Fruit fly (Drosophila melanogaster) whole organism, embryonic: Measurements from ENCODE around the gene CG7173.

ENCODE experiments used
- ATbp ChIP-seq: fragments of 200-800 bp; sonication (Bioruptor generic); optimal IDR thresholded peaks from 2 replicates; lab custom pipeline; 2017; ENCODE audit warnings: missing biosample characterization, mild to moderate bottlenecking, missing genetic modification characterization, missing genetic modification reagents
- Antp ChIP-seq: fragments of 200-800 bp; sonication (Bioruptor generic); optimal IDR thresholded peaks from 3 replicates; lab custom pipeline; 2016; ENCODE audit warnings: missing biosample characterization, missing genetic modification characterization
- CG11723 ChIP-seq: fragments of 200-800 bp; sonication (Bioruptor generic); optimal IDR thresholded peaks from 2 replicates; lab custom pipeline; 2017; ENCODE audit warnings: missing biosample characterization, mild to moderate bottlenecking, missing genetic modification characterization
- CG14014 ChIP-seq: fragments of 200-800 bp; sonication (Bioruptor generic); IDR thresholded peaks from 2 replicates; pipeline ENCODE4 v1.3.6; 2022; ENCODE audit warnings: missing biosample characterization, missing genetic modification characterization
- CG1529 ChIP-seq: fragments of 200-800 bp; sonication (Bioruptor generic); optimal IDR thresholded peaks from 3 replicates; lab custom pipeline; 2018; ENCODE audit warnings: missing biosample characterization, missing genetic modification characterization
- CG16815 ChIP-seq: fragments of 200-800 bp; sonication (Bioruptor generic); optimal IDR thresholded peaks from 3 replicates; lab custom pipeline; 2017; ENCODE audit warnings: missing biosample characterization, mild to moderate bottlenecking, missing genetic modification characterization
- CG17385 ChIP-seq: fragments of 200-800 bp; sonication (Bioruptor generic); optimal IDR thresholded peaks from 3 replicates; lab custom pipeline; 2018; ENCODE audit warnings: missing biosample characterization, mild to moderate bottlenecking, missing genetic modification characterization
- CG18262 ChIP-seq: fragments of 200-800 bp; optimal IDR thresholded peaks from 3 replicates; lab custom pipeline; 2019; ENCODE audit warnings: missing biosample characterization, mild to moderate bottlenecking, missing genetic modification characterization, moderate library complexity
- CG30020 ChIP-seq: fragments of 200-800 bp; optimal IDR thresholded peaks from 2 replicates; lab custom pipeline; 2019; ENCODE audit warnings: missing biosample characterization, mild to moderate bottlenecking, missing genetic modification characterization, moderate library complexity
- CG31388 ChIP-seq: fragments of 200-800 bp; sonication (Bioruptor generic); optimal IDR thresholded peaks from 2 replicates; lab custom pipeline; 2016; ENCODE audit warnings: missing biosample characterization, missing genetic modification characterization
- CG4424 ChIP-seq: fragments of 200-800 bp; sonication (Bioruptor generic); optimal IDR thresholded peaks from 3 replicates; lab custom pipeline; 2016; ENCODE audit warnings: missing biosample characterization, missing genetic modification characterization
- CG6683 ChIP-seq: fragments of 200-800 bp; sonication (Bioruptor generic); optimal IDR thresholded peaks from 2 replicates; lab custom pipeline; 2017; ENCODE audit warnings: missing biosample characterization, mild to moderate bottlenecking, missing genetic modification characterization, missing genetic modification reagents
- CG6689 ChIP-seq: fragments of 200-800 bp; sonication (Bioruptor generic); IDR thresholded peaks from 2 replicates; pipeline ENCODE4 v1.3.6; 2022; ENCODE audit warnings: missing biosample characterization, missing genetic modification characterization
- CG7839 ChIP-seq: fragments of 200-800 bp; sonication (Bioruptor generic); optimal IDR thresholded peaks from 3 replicates; lab custom pipeline; 2018; ENCODE audit warnings: missing biosample characterization, mild to moderate bottlenecking, missing genetic modification characterization, moderate library complexity
- CG8290 ChIP-seq, 3 experiments: fragments of 200-800 bp; sonication (Bioruptor generic); optimal IDR thresholded peaks; 2 replicates each; lab custom pipeline; 2016 to 2019; ENCODE audit warnings: missing biosample characterization in 3 of 3, missing genetic modification characterization in 3 of 3, mild to moderate bottlenecking in 2 of 3, moderate library complexity in 1 of 3
- CG9797 ChIP-seq: fragments of 200-800 bp; sonication (Bioruptor generic); optimal IDR thresholded peaks from 3 replicates; lab custom pipeline; 2018; ENCODE audit warnings: missing biosample characterization, mild to moderate bottlenecking, missing genetic modification characterization
- CG9876 ChIP-seq: fragments of 200-800 bp; sonication (Bioruptor generic); optimal IDR thresholded peaks from 2 replicates; lab custom pipeline; 2016; ENCODE audit warnings: missing biosample characterization, missing genetic modification characterization
- CoRest ChIP-seq: fragments of 200-800 bp; sonication (Bioruptor generic); optimal IDR thresholded peaks from 3 replicates; lab custom pipeline; 2018; ENCODE audit warnings: missing biosample characterization, mild to moderate bottlenecking, missing genetic modification characterization, moderate library complexity
- D19B ChIP-seq: fragments of 200-800 bp; sonication (Bioruptor generic); optimal IDR thresholded peaks from 2 replicates; lab custom pipeline; 2017; ENCODE audit warnings: missing biosample characterization, mild to moderate bottlenecking, missing genetic modification characterization
- Dll ChIP-seq: fragments of 200-800 bp; sonication (Bioruptor generic); IDR thresholded peaks from 4 replicates; pipeline ENCODE4 v1.3.6; 2022; ENCODE audit warnings: missing biosample characterization, missing genetic modification characterization; ENCODE audit not compliant: partially characterized antibody
- Kr ChIP-seq: fragments of 200-800 bp; sonication (Bioruptor generic); optimal IDR thresholded peaks from 2 replicates; lab custom pipeline; 2017; ENCODE audit warnings: missing biosample characterization, mild to moderate bottlenecking, missing genetic modification characterization
- Med ChIP-seq: fragments of 200-800 bp; sonication (Bioruptor generic); peaks from one replicate; lab custom pipeline; 2016; ENCODE audit warnings: missing biosample characterization, missing genetic modification characterization, mild to moderate bottlenecking, inconsistent platforms, moderate library complexity
- Nf-YA ChIP-seq: fragments of 200-800 bp; sonication (Bioruptor generic); IDR thresholded peaks from 2 replicates; pipeline ENCODE4 v1.3.6; 2022; ENCODE audit warnings: missing biosample characterization, missing genetic modification characterization
- Nf-YB ChIP-seq: fragments of 200-800 bp; sonication (Bioruptor generic); optimal IDR thresholded peaks from 3 replicates; lab custom pipeline; 2019; ENCODE audit warnings: missing biosample characterization, mild to moderate bottlenecking, missing genetic modification characterization, moderate library complexity
- Opbp ChIP-seq: fragments of 200-800 bp; sonication (Bioruptor generic); IDR thresholded peaks from 3 replicates; pipeline ENCODE4 v1.3.6; 2022; ENCODE audit warnings: missing biosample characterization, missing genetic modification characterization; ENCODE audit not compliant: partially characterized antibody
- Ravus ChIP-seq: fragments of 200-800 bp; sonication (Bioruptor generic); IDR thresholded peaks from 2 replicates; pipeline ENCODE4 v1.3.6; 2022; ENCODE audit warnings: missing biosample characterization, missing genetic modification characterization
- abd-A ChIP-seq: fragments of 200-800 bp; sonication (Bioruptor generic); optimal IDR thresholded peaks from 3 replicates; lab custom pipeline; 2019; ENCODE audit warnings: missing biosample characterization, mild to moderate bottlenecking, missing genetic modification characterization, moderate library complexity
- al ChIP-seq: fragments of 200-800 bp; sonication (Bioruptor generic); IDR thresholded peaks from 2 replicates; pipeline ENCODE4 v1.3.6; 2022; ENCODE audit warnings: missing biosample characterization, missing genetic modification characterization
- chif ChIP-seq, 2 experiments: fragments of 200-800 bp; sonication (Bioruptor generic); optimal IDR thresholded peaks; 3 replicates each; lab custom pipeline; 2016; ENCODE audit warnings: missing biosample characterization in 2 of 2, missing genetic modification characterization in 2 of 2
- chm ChIP-seq: fragments of 200-800 bp; sonication (Bioruptor generic); IDR thresholded peaks from 2 replicates; pipeline ENCODE4 v1.3.6; 2022; ENCODE audit warnings: missing biosample characterization, missing genetic modification characterization
- dati ChIP-seq: fragments of 200-800 bp; sonication (Bioruptor generic); IDR thresholded peaks from 2 replicates; pipeline ENCODE4 v1.3.6; 2022; ENCODE audit warnings: missing biosample characterization, missing genetic modification characterization
- disco-r ChIP-seq: fragments of 200-800 bp; sonication (Bioruptor generic); optimal IDR thresholded peaks from 2 replicates; lab custom pipeline; 2016; ENCODE audit warnings: missing biosample characterization, missing genetic modification characterization
- dmrt11E ChIP-seq: fragments of 200-800 bp; sonication (Bioruptor generic); optimal IDR thresholded peaks from 3 replicates; lab custom pipeline; 2018; ENCODE audit warnings: missing biosample characterization, mild to moderate bottlenecking, missing genetic modification characterization, moderate library complexity
- dpn ChIP-seq, 2 experiments: fragments of 200-800 bp; sonication (Bioruptor generic); optimal IDR thresholded peaks; 3 replicates each; lab custom pipeline; 2016; ENCODE audit warnings: missing biosample characterization in 2 of 2, missing genetic modification characterization in 2 of 2
- dysf ChIP-seq: fragments of 200-800 bp; sonication (Bioruptor generic); IDR thresholded peaks from 3 replicates; pipeline ENCODE4 v1.3.6; 2022; ENCODE audit warnings: missing biosample characterization, missing genetic modification characterization
- fd102C ChIP-seq: fragments of 200-800 bp; sonication (Bioruptor generic); optimal IDR thresholded peaks from 2 replicates; lab custom pipeline; 2018; ENCODE audit warnings: missing biosample characterization, mild to moderate bottlenecking, missing genetic modification characterization, moderate library complexity
- gce ChIP-seq: fragments of 200-800 bp; sonication (Bioruptor generic); IDR thresholded peaks from 3 replicates; pipeline ENCODE4 v1.3.6; 2022; ENCODE audit warnings: missing biosample characterization, missing genetic modification characterization
- gsb ChIP-seq: fragments of 200-800 bp; sonication (Bioruptor generic); IDR thresholded peaks from 2 replicates; pipeline ENCODE4 v1.3.6; 2022; ENCODE audit warnings: missing biosample characterization, missing genetic modification characterization
- ham ChIP-seq: fragments of 200-800 bp; sonication (Bioruptor generic); IDR thresholded peaks from 2 replicates; pipeline ENCODE4 v1.3.6; 2022; ENCODE audit warnings: missing biosample characterization, missing genetic modification characterization
- nerfin-1 ChIP-seq: fragments of 200-800 bp; sonication (Bioruptor generic); optimal IDR thresholded peaks from 3 replicates; lab custom pipeline; 2019; ENCODE audit warnings: missing biosample characterization, mild to moderate bottlenecking, missing genetic modification characterization, moderate library complexity
- nom ChIP-seq: fragments of 200-800 bp; sonication (Bioruptor generic); optimal IDR thresholded peaks from 2 replicates; lab custom pipeline; 2017; ENCODE audit warnings: missing biosample characterization, missing genetic modification characterization, mild to moderate bottlenecking, moderate library complexity, missing genetic modification reagents
- psq ChIP-seq: fragments of 200-800 bp; sonication (Bioruptor generic); optimal IDR thresholded peaks from 2 replicates; lab custom pipeline; 2017; ENCODE audit warnings: missing biosample characterization, missing genetic modification characterization
- repo ChIP-seq: fragments of 200-800 bp; sonication (Bioruptor generic); optimal IDR thresholded peaks from 2 replicates; lab custom pipeline; 2016; ENCODE audit warnings: missing biosample characterization, missing genetic modification characterization
- sima ChIP-seq: fragments of 200-800 bp; sonication (Bioruptor generic); optimal IDR thresholded peaks from 2 replicates; lab custom pipeline; 2016; ENCODE audit warnings: missing biosample characterization, missing genetic modification characterization
- sna ChIP-seq: fragments of 200-800 bp; sonication (Bioruptor generic); IDR thresholded peaks from 2 replicates; pipeline ENCODE4 v1.3.6; 2022; ENCODE audit warnings: missing biosample characterization, missing genetic modification characterization; ENCODE audit not compliant: partially characterized antibody
- sob ChIP-seq: fragments of 200-800 bp; sonication (Bioruptor generic); IDR thresholded peaks from 2 replicates; pipeline ENCODE4 v1.3.6; 2022; ENCODE audit warnings: missing biosample characterization, missing genetic modification characterization
- tx ChIP-seq: fragments of 200-800 bp; sonication (Bioruptor generic); optimal IDR thresholded peaks from 2 replicates; lab custom pipeline; 2016; ENCODE audit warnings: missing biosample characterization, missing genetic modification characterization
- zen ChIP-seq: fragments of 200-800 bp; sonication (Bioruptor generic); optimal IDR thresholded peaks from 3 replicates; lab custom pipeline; 2018; ENCODE audit warnings: missing biosample characterization, mild to moderate bottlenecking, missing genetic modification characterization, moderate library complexity
- zfh2 ChIP-seq: fragments of 200-800 bp; sonication (Bioruptor generic); optimal IDR thresholded peaks from 2 replicates; lab custom pipeline; 2016; ENCODE audit warnings: missing biosample characterization, missing genetic modification characterization

CG7173 gene

DNA sequence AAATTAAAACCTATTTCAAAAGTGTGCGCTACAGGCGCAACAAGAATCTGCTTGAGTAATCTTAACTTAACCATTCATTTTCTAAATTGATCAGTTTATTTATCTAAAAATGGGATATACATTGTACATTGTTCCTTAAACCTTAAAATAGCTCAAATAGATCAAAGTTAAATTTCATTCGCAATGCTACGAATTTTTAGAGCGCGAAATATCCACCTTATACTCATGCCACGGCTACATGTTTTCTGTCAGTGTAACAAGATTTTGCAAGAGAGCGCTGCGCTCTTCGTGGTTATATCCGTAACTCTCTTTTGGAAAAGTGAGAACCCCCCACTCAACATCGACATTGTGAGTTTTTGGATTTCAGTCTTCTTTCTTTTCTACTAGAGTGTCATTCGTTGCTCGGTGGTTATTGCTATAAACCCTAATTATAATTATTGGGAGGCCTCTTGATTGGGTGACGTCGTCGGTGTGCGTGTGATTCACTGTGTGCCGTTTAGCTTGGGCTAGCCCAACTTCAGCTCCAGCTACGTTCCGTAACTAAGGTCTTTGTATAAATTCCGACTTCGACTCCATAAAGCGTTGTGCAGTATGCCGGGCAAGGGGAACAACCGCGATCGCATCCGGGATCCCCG lies 48.4 kb downstream of the CG7173 start (continued):
- TF ChIP-seq D19B (no peak), CG4424 (GFP tag; lab: Kevin White, UChicago) (peak; percentile 18), sob (peak; percentile 25; the same call in 1 of the 2 replicates), CG6683 (no peak), ATbp (GFP tag; lab: Kevin White, UChicago) (peak; percentile 25), abd-A (no peak), CG17385 (GFP tag; lab: Kevin White, UChicago) (peak; percentile 31), sna (GFP tag; lab: Robert Waterston, UW) (no peak), CG14014 (GFP tag; lab: Robert Waterston, UW) (0 out of 2 replicates have a peak, but pooled peaks have one; percentile 25), tx (GFP tag; lab: Kevin White, UChicago) (no peak), CG1529 (GFP tag; lab: Kevin White, UChicago) (no peak), CG9876 (GFP tag; lab: Kevin White, UChicago) (no peak), CG16815 (GFP tag; lab: Kevin White, UChicago) (no peak), dmrt11E (tag; lab: Kevin White, UChicago) (peak; percentile 38), gsb (GFP tag; lab: Robert Waterston, UW) (no peak), CoRest (tag; lab: Kevin White, UChicago) (peak; percentile 33), psq (GFP tag; lab: Kevin White, UChicago) (no peak), chif (GFP tag; optimal IDR thresholded peaks at IDR 0.05; lab: Kevin White, UChicago) (peak; percentile 16 to 41), CG31388 (GFP tag; lab: Kevin White, UChicago) (no peak), disco-r (GFP tag; lab: Kevin White, UChicago) (no peak), al (GFP tag; lab: Robert Waterston, UW) (no peak), dysf (GFP tag; lab: Robert Waterston, UW) (peak; percentile 56; the same call in 1 of the 3 replicates), CG6689 (GFP tag; lab: Robert Waterston, UW) (0 out of 2 replicates have a peak, but pooled peaks have one; percentile 9), ham (GFP tag; lab: Robert Waterston, UW) (no peak), gce (GFP tag; lab: Robert Waterston, UW) (no peak), nom (GFP tag; lab: Kevin White, UChicago) (peak; percentile 23), CG11723 (GFP tag; lab: Kevin White, UChicago) (no peak), fd102C (GFP tag; lab: Kevin White, UChicago) (no peak), Ravus (GFP tag; lab: Robert Waterston, UW) (no peak), Dll (0 out of 4 replicates have a peak, but pooled peaks have one; percentile 18), CG9797 (GFP tag; lab: Kevin White, UChicago) (no peak), Kr (GFP tag; lab: Kevin White, UChicago) (no peak), chm (GFP tag; lab: Robert Waterston, UW) (no peak), CG7839 (tag; lab: Kevin White, UChicago) (peak; percentile 35), zen (tag; lab: Kevin White, UChicago) (no peak), Antp (GFP tag; lab: Kevin White, UChicago) (peak; percentile 40), CG18262 (tag; lab: Kevin White, UChicago) (peak; percentile 52), nerfin-1 (tag; lab: Kevin White, UChicago) (no peak), zfh2 (GFP tag; lab: Kevin White, UChicago) (peak; percentile 36), CG8290 (GFP tag; optimal IDR thresholded peaks at IDR 0.05; lab: Kevin White, UChicago) (no peak), CG8290 (tag; optimal IDR thresholded peaks at IDR 0.05; lab: Kevin White, UChicago) (peak in 1 of 2 experiments; percentile 49), Nf-YB (GFP tag; lab: Kevin White, UChicago) (no peak), repo (GFP tag; lab: Kevin White, UChicago) (peak; percentile 32), dati (GFP tag; lab: Robert Waterston, UW) (no peak), dpn (GFP tag; optimal IDR thresholded peaks at IDR 0.05; lab: Kevin White, UChicago) (peak; percentile 29), Opbp (GFP tag; lab: Robert Waterston, UW) (no peak), CG30020 (tag; lab: Kevin White, UChicago) (no peak), Nf-YA (no peak), sima (GFP tag; lab: Kevin White, UChicago) (no peak), Med (GFP tag; lab: Kevin White, UChicago) (peak; percentile 71)
